Fruit fly (Drosophila melanogaster): Measurements from ENCODE around the gene C3G.
A peak's percentile ranks its signal among the peaks of the same experiment; 100 is the strongest.

C3G gene

dm6 chrX:6794190-6794589, 9.2 kb downstream of the C3G start (continued):
- peak; percentile 77 for TF ChIP-seq OdsH (GFP tag; optimal IDR thresholded peaks at IDR 0.05)
- TF ChIP-seq CG9139 (GFP tag; optimal IDR thresholded peaks at IDR 0.05): no peak
- peak; percentile 33 to 50 for TF ChIP-seq salr (GFP tag; optimal IDR thresholded peaks at IDR 0.05)
- TF ChIP-seq CG6276 (GFP tag; optimal IDR thresholded peaks at IDR 0.05): peak; percentile 65
- TF ChIP-seq CG7368 (GFP tag; optimal IDR thresholded peaks at IDR 0.05): peak; percentile 68
- TF ChIP-seq CG1621 (tag; optimal IDR thresholded peaks at IDR 0.05): peak; percentile 69
- TF ChIP-seq fd59A (GFP tag; optimal IDR thresholded peaks at IDR 0.05): peak; percentile 46
- peak; percentile 78 for TF ChIP-seq Hr39 (GFP tag; optimal IDR thresholded peaks at IDR 0.05)
- TF ChIP-seq CG31627 (GFP tag; optimal IDR thresholded peaks at IDR 0.05): peak; percentile 79
- TF ChIP-seq CG10669 (GFP tag; optimal IDR thresholded peaks at IDR 0.05): peak; percentile 65
- peak; percentile 79 for TF ChIP-seq acj6 (GFP tag; optimal IDR thresholded peaks at IDR 0.05)
- TF ChIP-seq Met (GFP tag; optimal IDR thresholded peaks at IDR 0.05): peak; percentile 80
- TF ChIP-seq Ets21C (GFP tag; optimal IDR thresholded peaks at IDR 0.05): peak; percentile 51
- peak; percentile 54 for TF ChIP-seq Sox102F (GFP tag; optimal IDR thresholded peaks at IDR 0.05)

- TF ChIP-seq CG8319 (GFP tag; optimal IDR thresholded peaks at IDR 0.05): peak; percentile 58
- peak; percentile 69 for TF ChIP-seq lz (GFP tag; optimal IDR thresholded peaks at IDR 0.05)
- peak; percentile 23 for TF ChIP-seq Ets21C (GFP tag; optimal IDR thresholded peaks at IDR 0.05)
- peak; percentile 45 for TF ChIP-seq Smox (GFP tag; optimal IDR thresholded peaks at IDR 0.05)
- TF ChIP-seq CG10631 (GFP tag; optimal IDR thresholded peaks at IDR 0.05): peak; percentile 71
- TF ChIP-seq CG3919 (GFP tag; optimal IDR thresholded peaks at IDR 0.05): peak; percentile 85
- TF ChIP-seq fkh (GFP tag; optimal IDR thresholded peaks at IDR 0.05): no peak
- peak; percentile 80 for TF ChIP-seq achi (GFP tag; optimal IDR thresholded peaks at IDR 0.05)
- peak; percentile 25 for TF ChIP-seq spab (GFP tag; optimal IDR thresholded peaks at IDR 0.05)
- TF ChIP-seq ss (GFP tag; optimal IDR thresholded peaks at IDR 0.05): peak in 1 of 2 experiments; percentile 32
- peak; percentile 62 for TF ChIP-seq Met (GFP tag; optimal IDR thresholded peaks at IDR 0.05)
- TF ChIP-seq CG31627 (GFP tag; optimal IDR thresholded peaks at IDR 0.05): peak; percentile 64
- peak; percentile 85 for TF ChIP-seq OdsH (GFP tag; optimal IDR thresholded peaks at IDR 0.05)
- peak; percentile 76 for TF ChIP-seq CG7368 (GFP tag; optimal IDR thresholded peaks at IDR 0.05)
- TF ChIP-seq Sox15 (GFP tag; optimal IDR thresholded peaks at IDR 0.05): peak; percentile 45
- TF ChIP-seq Gug (GFP tag; IDR thresholded peaks at IDR 0.05): peak; percentile 92
- peak; percentile 94 for TF ChIP-seq CG32006 (GFP tag; optimal IDR thresholded peaks at IDR 0.05)
- peak; percentile 76 for TF ChIP-seq Sox14 (GFP tag; optimal IDR thresholded peaks at IDR 0.05)
- TF ChIP-seq fd85E (GFP tag; optimal IDR thresholded peaks at IDR 0.05): peak; percentile 26
- peak; percentile 87 for TF ChIP-seq pdm3 (GFP tag; optimal IDR thresholded peaks at IDR 0.05)
- peak; percentile 97 for TF ChIP-seq Hr4 (GFP tag; optimal IDR thresholded peaks at IDR 0.05)
- no peak for TF ChIP-seq Ets96B (tag; optimal IDR thresholded peaks at IDR 0.05)
- peak; percentile 36 for TF ChIP-seq CG6808 (GFP tag; optimal IDR thresholded peaks at IDR 0.05)
- peak; percentile 90 for TF ChIP-seq Lpt (GFP tag; optimal IDR thresholded peaks at IDR 0.05)
- TF ChIP-seq esn (GFP tag; optimal IDR thresholded peaks at IDR 0.05): peak; percentile 56
- peak; percentile 94 for TF ChIP-seq CG15336 (GFP tag; IDR thresholded peaks at IDR 0.05)
- TF ChIP-seq CG4318 (GFP tag; optimal IDR thresholded peaks at IDR 0.05): peak; percentile 90
- TF ChIP-seq CG16779 (tag; optimal IDR thresholded peaks at IDR 0.05): peak; percentile 43
- TF ChIP-seq Sox102F (GFP tag; optimal IDR thresholded peaks at IDR 0.05): peak; percentile 59
- TF ChIP-seq Hr38 (GFP tag; optimal IDR thresholded peaks at IDR 0.05): peak; percentile 75
- peak; percentile 38 for TF ChIP-seq dsx (GFP tag; optimal IDR thresholded peaks at IDR 0.05; ENCODE audit: poor library complexity, severe bottlenecking)
- TF ChIP-seq CG6792 (GFP tag; optimal IDR thresholded peaks at IDR 0.05): peak; percentile 66
- TF ChIP-seq CG11294 (GFP tag; IDR thresholded peaks at IDR 0.05): peak; percentile 86
- TF ChIP-seq fd59A (GFP tag; optimal IDR thresholded peaks at IDR 0.05): peak; percentile 42
- peak; percentile 90 for TF ChIP-seq CG6163 (GFP tag; IDR thresholded peaks at IDR 0.05)
- TF ChIP-seq CG10669 (GFP tag; optimal IDR thresholded peaks at IDR 0.05): peak; percentile 45
- peak; percentile 39 for TF ChIP-seq CG1621 (tag; optimal IDR thresholded peaks at IDR 0.05)
- peak; percentile 72 for TF ChIP-seq acj6 (GFP tag; optimal IDR thresholded peaks at IDR 0.05)
- TF ChIP-seq net (GFP tag; optimal IDR thresholded peaks at IDR 0.05): peak; percentile 80
- peak; percentile 93 for TF ChIP-seq Eip78C (GFP tag)
- peak; percentile 38 for TF ChIP-seq CG3032 (tag; optimal IDR thresholded peaks at IDR 0.05)
- peak; percentile 58 for TF ChIP-seq Hr39 (GFP tag; optimal IDR thresholded peaks at IDR 0.05)
- peak; percentile 75 for TF ChIP-seq Eip75B (GFP tag; optimal IDR thresholded peaks at IDR 0.05)
- peak; percentile 56 for TF ChIP-seq CG34406 (GFP tag; optimal IDR thresholded peaks at IDR 0.05)
- TF ChIP-seq salr (GFP tag; optimal IDR thresholded peaks at IDR 0.05): peak; percentile 28 to 72
- TF ChIP-seq svp (GFP tag): peak; percentile 74
These were observed 10.0 kb downstream of the C3G start for dm6 chrX:6793390-6793789.

All from whole organism, prepupa.